Fruit fly (Drosophila melanogaster) whole organism, embryonic: ENCODE results near the gene CG31431.

Experiments
- ATbp ChIP-seq: fragments of 200-800 bp; sonication (Bioruptor generic); optimal IDR thresholded peaks from 2 replicates; lab custom pipeline; 2017; ENCODE audit warnings: missing biosample characterization, mild to moderate bottlenecking, missing genetic modification characterization, missing genetic modification reagents
- Adf1 ChIP-seq: fragments of 200-800 bp; sonication (Bioruptor generic); IDR thresholded peaks from 2 replicates; pipeline ENCODE4 v1.3.6; 2022; ENCODE audit warnings: missing biosample characterization, missing genetic modification characterization
- CG10274 ChIP-seq: fragments of 200-800 bp; sonication (Bioruptor generic); optimal IDR thresholded peaks from 3 replicates; lab custom pipeline; 2017; ENCODE audit warnings: missing biosample characterization, mild to moderate bottlenecking, missing genetic modification characterization
- CG10979 ChIP-seq: fragments of 200-800 bp; sonication (Bioruptor generic); optimal IDR thresholded peaks from 2 replicates; lab custom pipeline; 2018; ENCODE audit warnings: missing biosample characterization, mild to moderate bottlenecking, missing genetic modification characterization, moderate library complexity
- CG11723 ChIP-seq: fragments of 200-800 bp; sonication (Bioruptor generic); optimal IDR thresholded peaks from 2 replicates; lab custom pipeline; 2017; ENCODE audit warnings: missing biosample characterization, mild to moderate bottlenecking, missing genetic modification characterization
- CG12155 ChIP-seq: fragments of 200-800 bp; sonication (Bioruptor generic); optimal IDR thresholded peaks from 3 replicates; lab custom pipeline; 2016; ENCODE audit warnings: missing biosample characterization, missing genetic modification characterization
- CG1602 ChIP-seq: fragments of 200-800 bp; sonication (Bioruptor generic); optimal IDR thresholded peaks from 3 replicates; lab custom pipeline; 2016; ENCODE audit warnings: missing biosample characterization, missing genetic modification characterization
- CG2678 ChIP-seq: fragments of 200-800 bp; sonication (Bioruptor generic); optimal IDR thresholded peaks from 3 replicates; lab custom pipeline; 2019; ENCODE audit warnings: missing biosample characterization, mild to moderate bottlenecking, missing genetic modification characterization, moderate library complexity
- CG2712 ChIP-seq: fragments of 200-800 bp; optimal IDR thresholded peaks from 3 replicates; lab custom pipeline; 2019; ENCODE audit warnings: missing biosample characterization, mild to moderate bottlenecking, missing genetic modification characterization, moderate library complexity
- CG31365 ChIP-seq: fragments of 200-800 bp; sonication (Bioruptor generic); optimal IDR thresholded peaks from 2 replicates; lab custom pipeline; 2018; ENCODE audit warnings: missing biosample characterization, mild to moderate bottlenecking, missing genetic modification characterization
- CG5953 ChIP-seq: fragments of 200-800 bp; sonication (Bioruptor generic); IDR thresholded peaks from 2 replicates; pipeline ENCODE4 v1.3.6; 2022; ENCODE audit warnings: missing biosample characterization, missing genetic modification characterization
- CG6813 ChIP-seq: fragments of 200-800 bp; sonication (Bioruptor generic); optimal IDR thresholded peaks from 2 replicates; lab custom pipeline; 2017; ENCODE audit warnings: missing biosample characterization, missing genetic modification characterization, mild to moderate bottlenecking, moderate library complexity, missing genetic modification reagents
- CG7556 ChIP-seq: fragments of 200-800 bp; sonication (Bioruptor generic); optimal IDR thresholded peaks from 2 replicates; lab custom pipeline; 2017; ENCODE audit warnings: missing biosample characterization, mild to moderate bottlenecking, missing genetic modification characterization
- CG7839 ChIP-seq: fragments of 200-800 bp; sonication (Bioruptor generic); optimal IDR thresholded peaks from 3 replicates; lab custom pipeline; 2018; ENCODE audit warnings: missing biosample characterization, mild to moderate bottlenecking, missing genetic modification characterization, moderate library complexity
- CG8478 ChIP-seq: fragments of >200 bp; optimal IDR thresholded peaks from 2 replicates; lab custom pipeline; 2018
- CG9437 ChIP-seq: fragments of 200-800 bp; sonication (Bioruptor generic); optimal IDR thresholded peaks from 2 replicates; lab custom pipeline; 2018; ENCODE audit warnings: missing biosample characterization, mild to moderate bottlenecking, missing genetic modification characterization
- CG9727 ChIP-seq: fragments of 200-800 bp; sonication (Bioruptor generic); optimal IDR thresholded peaks from 3 replicates; lab custom pipeline; 2017; ENCODE audit warnings: missing biosample characterization, mild to moderate bottlenecking, missing genetic modification characterization
- Dek ChIP-seq: fragments of 200-800 bp; sonication (Bioruptor generic); optimal IDR thresholded peaks from 3 replicates; lab custom pipeline; 2019; ENCODE audit warnings: missing biosample characterization, mild to moderate bottlenecking, missing genetic modification characterization, moderate library complexity
- Drgx ChIP-seq: fragments of 200-800 bp; sonication (Bioruptor generic); IDR thresholded peaks from 2 replicates; pipeline ENCODE4 v1.3.6; 2022; ENCODE audit warnings: missing biosample characterization, missing genetic modification characterization
- Hmr ChIP-seq: fragments of 200-800 bp; sonication (Bioruptor generic); optimal IDR thresholded peaks from 3 replicates; lab custom pipeline; 2017; ENCODE audit warnings: mild to moderate bottlenecking, missing biosample characterization, missing genetic modification reagents, missing genetic modification characterization
- Hr3 ChIP-seq: fragments of 200-800 bp; sonication (Bioruptor generic); optimal IDR thresholded peaks from 3 replicates; lab custom pipeline; 2016; ENCODE audit warnings: missing biosample characterization, missing genetic modification characterization
- MTF-1 ChIP-seq: fragments of 200-800 bp; sonication (Bioruptor generic); optimal IDR thresholded peaks from 2 replicates; lab custom pipeline; 2018; ENCODE audit warnings: missing biosample characterization, mild to moderate bottlenecking, missing genetic modification characterization, borderline replicate concordance
- Nf-YC ChIP-seq: fragments of 200-800 bp; optimal IDR thresholded peaks from 3 replicates; lab custom pipeline; 2019; ENCODE audit warnings: missing biosample characterization, mild to moderate bottlenecking, missing genetic modification characterization, moderate library complexity
- Sry-δ ChIP-seq: fragments of 200-800 bp; sonication (Bioruptor generic); optimal IDR thresholded peaks from 2 replicates; lab custom pipeline; 2016; ENCODE audit warnings: missing biosample characterization, missing genetic modification characterization
- Stat92E ChIP-seq, 3 experiments: fragments of >200 bp in 2 of 3; fragments of 200-800 bp in 1 of 3; sonication (Bioruptor generic) in 1 of 3; optimal IDR thresholded peaks; 2 replicates each; lab custom pipeline; 2017 to 2019; ENCODE audit warnings: missing biosample characterization in 3 of 3, missing genetic modification characterization in 3 of 3, mild to moderate bottlenecking in 1 of 3, moderate library complexity in 1 of 3
- Usf ChIP-seq: fragments of 200-800 bp; sonication (Bioruptor generic); optimal IDR thresholded peaks from 2 replicates; lab custom pipeline; 2017; ENCODE audit warnings: missing genotype, missing biosample characterization, missing genetic modification characterization
- chm ChIP-seq: fragments of 200-800 bp; sonication (Bioruptor generic); IDR thresholded peaks from 2 replicates; pipeline ENCODE4 v1.3.6; 2022; ENCODE audit warnings: missing biosample characterization, missing genetic modification characterization
- ems ChIP-seq: fragments of 200-800 bp; sonication (Bioruptor generic); optimal IDR thresholded peaks from 3 replicates; lab custom pipeline; 2016; ENCODE audit warnings: missing biosample characterization, missing genetic modification characterization
- eve ChIP-seq, 2 experiments: fragments of >200 bp; optimal IDR thresholded peaks; 2 replicates each; lab custom pipeline; 2017; ENCODE audit warnings: missing biosample characterization in 2 of 2, missing genetic modification characterization in 2 of 2
- eyg ChIP-seq: fragments of 200-800 bp; sonication (Bioruptor generic); optimal IDR thresholded peaks from 3 replicates; lab custom pipeline; 2016; ENCODE audit warnings: missing biosample characterization, missing genetic modification characterization
- gcm ChIP-seq: fragments of 200-800 bp; sonication (Bioruptor generic); optimal IDR thresholded peaks from 2 replicates; lab custom pipeline; 2019; ENCODE audit warnings: missing biosample characterization, mild to moderate bottlenecking, missing genetic modification characterization, moderate library complexity
- gem ChIP-seq: fragments of 200-800 bp; sonication (Bioruptor generic); optimal IDR thresholded peaks from 2 replicates; lab custom pipeline; 2019; ENCODE audit warnings: missing biosample characterization, mild to moderate bottlenecking, missing genetic modification characterization, moderate library complexity
- gt ChIP-seq: fragments of 200-800 bp; sonication (Bioruptor generic); IDR thresholded peaks from 2 replicates; pipeline ENCODE4 v1.3.6; 2022; ENCODE audit warnings: missing biosample characterization, missing genetic modification characterization
- ken ChIP-seq: fragments of 200-800 bp; sonication (Bioruptor generic); IDR thresholded peaks from 3 replicates; pipeline ENCODE4 v1.3.6; 2022; ENCODE audit warnings: missing biosample characterization, missing genetic modification characterization
- nerfin-1 ChIP-seq: fragments of 200-800 bp; sonication (Bioruptor generic); optimal IDR thresholded peaks from 3 replicates; lab custom pipeline; 2019; ENCODE audit warnings: missing biosample characterization, mild to moderate bottlenecking, missing genetic modification characterization, moderate library complexity
- nmo ChIP-seq: fragments of 200-800 bp; sonication (Bioruptor generic); optimal IDR thresholded peaks from 2 replicates; lab custom pipeline; 2018; ENCODE audit warnings: missing biosample characterization, mild to moderate bottlenecking, missing genetic modification characterization, moderate library complexity
- nom ChIP-seq: fragments of 200-800 bp; sonication (Bioruptor generic); optimal IDR thresholded peaks from 2 replicates; lab custom pipeline; 2017; ENCODE audit warnings: missing biosample characterization, missing genetic modification characterization, mild to moderate bottlenecking, moderate library complexity, missing genetic modification reagents
- phol ChIP-seq: fragments of 200-800 bp; sonication (Bioruptor generic); optimal IDR thresholded peaks from 3 replicates; lab custom pipeline; 2018; ENCODE audit warnings: missing biosample characterization, mild to moderate bottlenecking, missing genetic modification characterization, moderate library complexity
- psq ChIP-seq: fragments of 200-800 bp; sonication (Bioruptor generic); optimal IDR thresholded peaks from 2 replicates; lab custom pipeline; 2017; ENCODE audit warnings: missing biosample characterization, missing genetic modification characterization
- salm ChIP-seq: fragments of 200-800 bp; sonication (Bioruptor generic); optimal IDR thresholded peaks from 2 replicates; lab custom pipeline; 2018; ENCODE audit warnings: missing biosample characterization, mild to moderate bottlenecking, missing genetic modification characterization
- schlank ChIP-seq: fragments of 200-800 bp; sonication (Bioruptor generic); optimal IDR thresholded peaks from 2 replicates; lab custom pipeline; 2018; ENCODE audit warnings: missing biosample characterization, mild to moderate bottlenecking, missing genetic modification characterization
- sd ChIP-seq: fragments of 200-800 bp; sonication (Bioruptor generic); optimal IDR thresholded peaks from 3 replicates; lab custom pipeline; 2018; ENCODE audit warnings: missing biosample characterization, mild to moderate bottlenecking, missing genetic modification characterization, moderate library complexity
- seq ChIP-seq: fragments of 200-800 bp; sonication (Bioruptor generic); IDR thresholded peaks from 2 replicates; pipeline ENCODE4 v1.3.6; 2022; ENCODE audit warnings: missing biosample characterization, missing genetic modification characterization
- shn ChIP-seq: fragments of 200-800 bp; sonication (Bioruptor generic); optimal IDR thresholded peaks from 3 replicates; lab custom pipeline; 2016; ENCODE audit warnings: missing biosample characterization, missing genetic modification characterization
- slbo ChIP-seq: fragments of 200-800 bp; sonication (Bioruptor generic); IDR thresholded peaks from 2 replicates; pipeline ENCODE4 v1.3.6; 2022; ENCODE audit warnings: missing biosample characterization, missing genetic modification characterization
- tio ChIP-seq: fragments of 200-800 bp; sonication (Bioruptor generic); optimal IDR thresholded peaks from 2 replicates; lab custom pipeline; 2017; ENCODE audit warnings: missing biosample characterization, missing genetic modification characterization, inconsistent platforms
- unc-4 ChIP-seq: fragments of 200-800 bp; sonication (Bioruptor generic); IDR thresholded peaks from 2 replicates; pipeline ENCODE4 v1.3.6; 2022; ENCODE audit warnings: missing biosample characterization, missing genetic modification characterization; ENCODE audit not compliant: partially characterized antibody
- vfl ChIP-seq: fragments of 200-800 bp; sonication (Bioruptor generic); optimal IDR thresholded peaks from 2 replicates; lab custom pipeline; 2016; ENCODE audit warnings: missing biosample characterization, missing genetic modification characterization
- vvl ChIP-seq: fragments of 200-800 bp; sonication (Bioruptor generic); IDR thresholded peaks from 2 replicates; pipeline ENCODE4 v1.3.6; 2022; ENCODE audit warnings: missing biosample characterization, missing genetic modification characterization
- wor ChIP-seq: fragments of 200-800 bp; sonication (Bioruptor generic); IDR thresholded peaks from 2 replicates; pipeline ENCODE4 v1.3.6; 2022; ENCODE audit warnings: missing biosample characterization, missing genetic modification characterization
- zfh2 ChIP-seq: fragments of 200-800 bp; sonication (Bioruptor generic); optimal IDR thresholded peaks from 2 replicates; lab custom pipeline; 2016; ENCODE audit warnings: missing biosample characterization, missing genetic modification characterization

Gene CG31431

DNA sequence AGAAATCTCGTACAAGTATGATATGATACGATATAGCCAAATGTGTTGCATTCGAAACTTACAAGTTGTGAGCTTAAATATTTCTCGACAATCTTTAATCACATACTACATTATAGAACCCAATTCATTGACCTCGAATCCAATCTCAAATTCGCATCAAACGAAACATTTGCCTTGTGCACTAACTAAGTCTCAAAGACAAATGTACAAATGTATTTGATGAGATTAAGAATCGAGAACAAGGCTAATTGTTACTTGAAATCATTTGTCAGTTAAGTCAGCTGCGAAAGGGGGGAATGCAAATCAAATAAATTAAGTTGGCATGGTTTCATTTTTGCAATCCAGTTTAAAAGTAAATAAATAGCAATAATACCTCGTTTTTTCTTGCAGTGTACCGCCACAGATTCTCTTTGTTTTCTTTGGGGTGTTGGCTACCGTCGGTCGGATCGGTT is 31.9 kb upstream of the CG31431 start (continued):
- TF ChIP-seq gcm (GFP tag; lab: Kevin White, UChicago) = peak; percentile 26
- TF ChIP-seq chm = no peak
- TF ChIP-seq seq (GFP tag; lab: Robert Waterston, UW) = no peak
- no peak for TF ChIP-seq CG31365 (tag; lab: Kevin White, UChicago)
- no peak for TF ChIP-seq schlank (tag; lab: Kevin White, UChicago)
- no peak for TF ChIP-seq CG5953 (GFP tag; lab: Robert Waterston, UW)
- peak; percentile 8 for TF ChIP-seq CG1602 (GFP tag; lab: Kevin White, UChicago)
- no peak for TF ChIP-seq CG10274 (GFP tag; lab: Kevin White, UChicago)
- TF ChIP-seq wor (GFP tag; lab: Robert Waterston, UW) = no peak
- TF ChIP-seq nmo (GFP tag; lab: Kevin White, UChicago) = peak; percentile 57
- TF ChIP-seq CG10979 (tag; lab: Kevin White, UChicago) = peak; percentile 13
- no peak for TF ChIP-seq eyg
- TF ChIP-seq Usf (GFP tag; lab: Kevin White, UChicago) = no peak
- TF ChIP-seq CG2712 (tag; lab: Kevin White, UChicago) = peak; percentile 29
- TF ChIP-seq nerfin-1 (tag; lab: Kevin White, UChicago) = peak; percentile 14
- TF ChIP-seq unc-4 (GFP tag; lab: Robert Waterston, UW) = no peak
- peak; percentile 76 for TF ChIP-seq Drgx (GFP tag; lab: Robert Waterston, UW)
- peak; percentile 33 for TF ChIP-seq phol (tag; lab: Kevin White, UChicago)
- TF ChIP-seq Dek (tag; lab: Kevin White, UChicago) = no peak
- no peak for TF ChIP-seq ken (GFP tag; lab: Robert Waterston, UW)
- TF ChIP-seq Adf1 = no peak
- no peak for TF ChIP-seq zfh2 (GFP tag; lab: Kevin White, UChicago)
- peak; percentile 15 for TF ChIP-seq tio (GFP tag; lab: Kevin White, UChicago)
- no peak for TF ChIP-seq Stat92E (GFP tag; optimal IDR thresholded peaks at IDR 0.05; lab: Kevin White, UChicago)
- peak; percentile 3 for TF ChIP-seq shn (GFP tag; lab: Kevin White, UChicago)
- TF ChIP-seq CG7839 (tag; lab: Kevin White, UChicago) = peak; percentile 45
- no peak for TF ChIP-seq salm (tag; lab: Kevin White, UChicago)
- TF ChIP-seq ATbp = peak; percentile 13
- TF ChIP-seq psq (GFP tag; lab: Kevin White, UChicago) = no peak
- no peak for TF ChIP-seq Nf-YC (tag; lab: Kevin White, UChicago)
- TF ChIP-seq CG9437 (GFP tag; lab: Kevin White, UChicago) = peak; percentile 58
- TF ChIP-seq CG2678 (tag; lab: Kevin White, UChicago) = peak; percentile 32
- TF ChIP-seq Hmr (GFP tag; lab: Kevin White, UChicago) = peak; percentile 4
- peak; percentile 29 for TF ChIP-seq nom (GFP tag; lab: Kevin White, UChicago)
- TF ChIP-seq eve (GFP tag; optimal IDR thresholded peaks at IDR 0.05; lab: Kevin White, UChicago) = peak in 1 of 2 experiments; percentile 83
- no peak for TF ChIP-seq sd (tag; lab: Kevin White, UChicago)
- no peak for TF ChIP-seq CG12155 (GFP tag; lab: Kevin White, UChicago)
- TF ChIP-seq CG6813 (GFP tag; lab: Kevin White, UChicago) = no peak
- peak; percentile 4 for TF ChIP-seq CG11723
- TF ChIP-seq CG7556 (GFP tag; lab: Kevin White, UChicago) = peak; percentile 42
- TF ChIP-seq vvl (GFP tag; lab: Robert Waterston, UW) = peak; percentile 26; the same call in 1 of the 2 replicates
- peak; percentile 28 for TF ChIP-seq CG9727 (GFP tag; lab: Kevin White, UChicago)
- no peak for TF ChIP-seq gt (GFP tag; lab: Robert Waterston, UW)
- TF ChIP-seq gem (tag; lab: Kevin White, UChicago) = peak; percentile 60
- TF ChIP-seq Hr3 (GFP tag; lab: Kevin White, UChicago) = peak; percentile 12
- TF ChIP-seq MTF-1 (GFP tag; lab: Kevin White, UChicago) = no peak
- no peak for TF ChIP-seq ems (GFP tag; lab: Kevin White, UChicago)
- TF ChIP-seq vfl (GFP tag; lab: Kevin White, UChicago) = no peak
- no peak for TF ChIP-seq CG8478
- no peak for TF ChIP-seq Sry-δ
- TF ChIP-seq slbo = no peak
